Worm (Caenorhabditis elegans) whole organism, L4/young adult: Measurements from ENCODE around the gene bub-3.
A peak's percentile ranks its signal among the peaks of the same experiment; 100 is the strongest.

Source experiments
- W03F9.2 ChIP-seq: fragments of 150-350 bp; optimal IDR thresholded peaks from 2 replicates; lab custom pipeline; 2014; ENCODE audit warnings: missing biosample characterization, missing genetic modification characterization
- dao-5 ChIP-seq: sonication (generic microtip); optimal IDR thresholded peaks from 2 replicates; lab custom pipeline; 2016; ENCODE audit warnings: missing genotype, missing genetic modification characterization, moderate library complexity, missing compliant biosample characterization
- him-1 ChIP-seq: sonication (generic microtip); optimal IDR thresholded peaks from 2 replicates; lab custom pipeline; 2016; ENCODE audit warnings: missing genotype, missing genetic modification reagents, missing genetic modification characterization, missing compliant biosample characterization

The bub-3 gene

ce11 chrII:13717393-13718367 is 8.2 kb upstream of the bub-3 start:
- TF ChIP-seq W03F9.2 (tag; lab: Kevin White, UChicago) (no peak), him-1 (no peak), dao-5 (tag; lab: Kevin White, UChicago) (no peak)

ce11 chrII:13720650-13721049 is 5.2 kb upstream of the bub-3 start:
- TF ChIP-seq W03F9.2 (tag; lab: Kevin White, UChicago) (no peak), dao-5 (tag; lab: Kevin White, UChicago) (no peak), him-1 (no peak)

ce11 chrII:13721218-13721617 is 4.6 kb upstream of the bub-3 start, which contains the start of gene sre-46:
sre-46 (minus strand) TSS chrII:13721318.
- TF ChIP-seq W03F9.2 (tag; lab: Kevin White, UChicago) = no peak
- no peak for TF ChIP-seq dao-5 (tag; lab: Kevin White, UChicago)
- no peak for TF ChIP-seq him-1

ce11 chrII:13722763-13723162 is 3.1 kb upstream of the bub-3 start, which contains the start of gene Y54G9A.5:
Y54G9A.5 (plus strand) TSS chrII:13723007.
- TF ChIP-seq dao-5 (tag; lab: Kevin White, UChicago) (no peak), him-1 (no peak), W03F9.2 (tag; lab: Kevin White, UChicago) (no peak)

ce11 chrII:13723754-13724153 is 2.1 kb upstream of the bub-3 start:
- TF ChIP-seq W03F9.2 (tag; lab: Kevin White, UChicago) (no peak), him-1 (no peak), dao-5 (tag; lab: Kevin White, UChicago) (no peak)

- TF ChIP-seq him-1 = no peak
- no peak for TF ChIP-seq W03F9.2 (tag; lab: Kevin White, UChicago)
- no peak for TF ChIP-seq dao-5 (tag; lab: Kevin White, UChicago)
Measured at ce11 chrII:13729416-13729815, 3.6 kb downstream of the bub-3 start, which contains the start of gene Y54G9A.9. Y54G9A.9 (plus strand) TSS chrII:13729716.

ce11 chrII:13732146-13732545 is 6.3 kb downstream of the bub-3 start:
- TF ChIP-seq dao-5 (tag; lab: Kevin White, UChicago) = no peak
- peak; percentile 13 for TF ChIP-seq W03F9.2 (tag; lab: Kevin White, UChicago)

ce11 chrII:13732577-13732976 is 6.7 kb downstream of the bub-3 start:
- TF ChIP-seq him-1 = no peak
- no peak for TF ChIP-seq dao-5 (tag; lab: Kevin White, UChicago)
- no peak for TF ChIP-seq W03F9.2 (tag; lab: Kevin White, UChicago)

ce11 chrII:13736089-13736488 is 10.2 kb downstream of the bub-3 start, which contains the start of gene R06B9.5:
R06B9.5 (plus strand) TSS chrII:13736320.
- TF ChIP-seq dao-5 (tag; lab: Kevin White, UChicago) (no peak), him-1 (no peak), W03F9.2 (tag; lab: Kevin White, UChicago) (no peak)

- TF ChIP-seq him-1 = no peak
Measured at ce11 chrII:13736906-13737305, 11.0 kb downstream of the bub-3 start.

- no peak for TF ChIP-seq W03F9.2 (tag; lab: Kevin White, UChicago)
- TF ChIP-seq dao-5 (tag; lab: Kevin White, UChicago) = no peak
Measured at ce11 chrII:13737751-13738525, 12.1 kb downstream of the bub-3 start.

ce11 chrII:13739423-13739822 is 13.6 kb downstream of the bub-3 start:
- TF ChIP-seq him-1 (no peak), W03F9.2 (tag; lab: Kevin White, UChicago) (no peak), dao-5 (tag; lab: Kevin White, UChicago) (no peak)

- TF ChIP-seq dao-5 (tag; lab: Kevin White, UChicago) (no peak), W03F9.2 (tag; lab: Kevin White, UChicago) (no peak), him-1 (no peak)
Measured at ce11 chrII:13741449-13741848, 15.6 kb downstream of the bub-3 start, which contains the start of gene mig-14. mig-14 (plus strand) TSS chrII:13741738.

- TF ChIP-seq dao-5 (tag; lab: Kevin White, UChicago) = no peak
- no peak for TF ChIP-seq him-1
- TF ChIP-seq W03F9.2 (tag; lab: Kevin White, UChicago) = no peak
Measured at ce11 chrII:13750128-13750527, 24.3 kb downstream of the bub-3 start.
